Fruit fly (Drosophila melanogaster): ENCODE data around the gene Naglu.
A peak's percentile ranks its signal among the peaks of the same experiment; 100 is the strongest.

Gene Naglu

DNA sequence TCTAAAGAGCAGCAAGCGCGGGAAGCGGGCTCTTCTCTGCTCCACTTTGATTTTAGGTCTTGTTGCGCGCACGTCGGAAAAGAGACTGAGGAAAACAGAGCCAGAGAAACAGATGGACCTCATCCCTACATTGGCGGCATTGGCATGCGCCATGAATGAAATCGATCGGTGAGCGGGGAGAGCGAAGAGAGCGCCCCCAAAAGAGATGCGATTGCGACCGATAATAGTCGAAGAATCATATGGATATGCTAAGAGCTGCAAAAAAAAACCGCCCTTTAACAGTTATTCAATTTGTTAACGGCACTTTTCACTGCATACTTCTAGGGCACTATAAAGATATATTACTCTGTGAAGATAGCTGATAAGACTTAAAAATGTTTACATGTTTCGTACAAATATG, 21.8 kb upstream of the Naglu start, which contains the start of gene grk:
Gene grk (minus strand): TSS at position 87 of the 400 bp plus-strand sequence.
- no peak for TF ChIP-seq Clk (GFP tag; optimal IDR thresholded peaks at IDR 0.05)
- peak; percentile 52 for TF ChIP-seq ovo (GFP tag; optimal IDR thresholded peaks at IDR 0.05)
- no peak for TF ChIP-seq Crg-1 (GFP tag; optimal IDR thresholded peaks at IDR 0.05)
- TF ChIP-seq pad (GFP tag; optimal IDR thresholded peaks at IDR 0.05) = peak; percentile 47

- TF ChIP-seq kay (GFP tag; ENCODE audit: borderline replicate concordance) (no peak), CG33017 (tag; optimal IDR thresholded peaks at IDR 0.05) (no peak), CG7045 (GFP tag; optimal IDR thresholded peaks at IDR 0.05) (no peak), Mnt (GFP tag; optimal IDR thresholded peaks at IDR 0.05) (no peak), Crg-1 (GFP tag; optimal IDR thresholded peaks at IDR 0.05) (no peak), CG1620 (GFP tag; optimal IDR thresholded peaks at IDR 0.05) (no peak), tj (GFP tag; optimal IDR thresholded peaks at IDR 0.05) (no peak), CG5204 (GFP tag; optimal IDR thresholded peaks at IDR 0.05) (no peak), bab1 (GFP tag; optimal IDR thresholded peaks at IDR 0.05) (no peak), Hr96 (GFP tag; optimal IDR thresholded peaks at IDR 0.05) (no peak), cic (GFP tag; optimal IDR thresholded peaks at IDR 0.05) (no peak), ovo (GFP tag; optimal IDR thresholded peaks at IDR 0.05) (no peak), cnc (optimal IDR thresholded peaks at IDR 0.05) (no peak), Clk (GFP tag; optimal IDR thresholded peaks at IDR 0.05) (no peak), CG14711 (tag; optimal IDR thresholded peaks at IDR 0.05) (no peak), pad (GFP tag; optimal IDR thresholded peaks at IDR 0.05) (no peak)
These were observed 20.5 kb upstream of the Naglu start for dm6 chr2L:8432130-8432529.

DNA sequence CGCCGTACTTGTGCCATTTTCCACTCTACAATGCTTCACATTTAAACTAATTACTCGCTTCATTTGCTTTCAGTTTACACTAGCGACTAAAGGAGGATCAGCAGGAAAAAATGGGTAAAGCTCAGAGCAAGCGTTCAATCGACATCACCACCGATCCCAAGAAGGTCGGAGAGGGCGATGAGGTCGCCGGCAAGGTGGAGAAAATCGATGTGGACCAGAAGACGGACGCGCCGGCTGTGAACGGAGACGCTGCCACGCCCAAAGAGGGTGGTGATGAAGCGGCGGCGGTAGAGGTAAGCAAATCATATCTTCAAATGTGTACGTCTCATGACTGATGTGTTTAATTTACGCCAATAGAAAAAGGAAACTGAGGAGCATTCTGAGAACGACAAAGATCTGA, 15.1 kb upstream of the Naglu start:
- TF ChIP-seq Hr96 (GFP tag; optimal IDR thresholded peaks at IDR 0.05) (no peak), bab1 (GFP tag; optimal IDR thresholded peaks at IDR 0.05) (no peak), tj (GFP tag; optimal IDR thresholded peaks at IDR 0.05) (no peak), Crg-1 (GFP tag; optimal IDR thresholded peaks at IDR 0.05) (no peak)

- TF ChIP-seq Crg-1 (GFP tag; optimal IDR thresholded peaks at IDR 0.05) (no peak), pad (GFP tag; optimal IDR thresholded peaks at IDR 0.05) (no peak), CG7101 (tag; optimal IDR thresholded peaks at IDR 0.05) (no peak), tj (GFP tag; optimal IDR thresholded peaks at IDR 0.05) (peak; percentile 67), ovo (GFP tag; optimal IDR thresholded peaks at IDR 0.05) (no peak), cnc (optimal IDR thresholded peaks at IDR 0.05) (no peak), CG7045 (GFP tag; optimal IDR thresholded peaks at IDR 0.05) (no peak), CG5204 (GFP tag; optimal IDR thresholded peaks at IDR 0.05) (no peak), toe (GFP tag; optimal IDR thresholded peaks at IDR 0.05) (no peak), Mnt (GFP tag; optimal IDR thresholded peaks at IDR 0.05) (no peak), CG11617 (GFP tag; optimal IDR thresholded peaks at IDR 0.05) (no peak), cic (GFP tag; optimal IDR thresholded peaks at IDR 0.05) (no peak), kay (GFP tag; ENCODE audit: borderline replicate concordance) (peak; percentile 92), CG12768 (GFP tag; optimal IDR thresholded peaks at IDR 0.05) (no peak), CG33017 (tag; optimal IDR thresholded peaks at IDR 0.05) (peak; percentile 42), Hr96 (GFP tag; optimal IDR thresholded peaks at IDR 0.05) (no peak), bab1 (GFP tag; optimal IDR thresholded peaks at IDR 0.05) (peak; percentile 30), CG1620 (GFP tag; optimal IDR thresholded peaks at IDR 0.05) (no peak), CG14711 (tag; optimal IDR thresholded peaks at IDR 0.05) (peak; percentile 5), Clk (GFP tag; optimal IDR thresholded peaks at IDR 0.05) (no peak)
These were observed 14.5 kb upstream of the Naglu start for dm6 chr2L:8425962-8426759.

- TF ChIP-seq cic (GFP tag; optimal IDR thresholded peaks at IDR 0.05) = no peak
- TF ChIP-seq CG12768 (GFP tag; optimal IDR thresholded peaks at IDR 0.05) = no peak
- no peak for TF ChIP-seq CG33017 (tag; optimal IDR thresholded peaks at IDR 0.05)
- TF ChIP-seq bab1 (GFP tag; optimal IDR thresholded peaks at IDR 0.05) = no peak
- no peak for TF ChIP-seq toe (GFP tag; optimal IDR thresholded peaks at IDR 0.05)
- TF ChIP-seq Mnt (GFP tag; optimal IDR thresholded peaks at IDR 0.05) = no peak
- peak; percentile 36 for TF ChIP-seq kay (GFP tag; ENCODE audit: borderline replicate concordance)
- no peak for TF ChIP-seq CG14711 (tag; optimal IDR thresholded peaks at IDR 0.05)
- TF ChIP-seq ovo (GFP tag; optimal IDR thresholded peaks at IDR 0.05) = no peak
- no peak for TF ChIP-seq CG7101 (tag; optimal IDR thresholded peaks at IDR 0.05)
- no peak for TF ChIP-seq cnc (optimal IDR thresholded peaks at IDR 0.05)
- TF ChIP-seq tj (GFP tag; optimal IDR thresholded peaks at IDR 0.05) = peak; percentile 77
- TF ChIP-seq pad (GFP tag; optimal IDR thresholded peaks at IDR 0.05) = no peak
- no peak for TF ChIP-seq Crg-1 (GFP tag; optimal IDR thresholded peaks at IDR 0.05)
- no peak for TF ChIP-seq Hr96 (GFP tag; optimal IDR thresholded peaks at IDR 0.05)
- TF ChIP-seq CG11617 (GFP tag; optimal IDR thresholded peaks at IDR 0.05) = no peak
- TF ChIP-seq Clk (GFP tag; optimal IDR thresholded peaks at IDR 0.05) = no peak
These were observed 13.5 kb upstream of the Naglu start for dm6 chr2L:8425212-8425611.

DNA sequence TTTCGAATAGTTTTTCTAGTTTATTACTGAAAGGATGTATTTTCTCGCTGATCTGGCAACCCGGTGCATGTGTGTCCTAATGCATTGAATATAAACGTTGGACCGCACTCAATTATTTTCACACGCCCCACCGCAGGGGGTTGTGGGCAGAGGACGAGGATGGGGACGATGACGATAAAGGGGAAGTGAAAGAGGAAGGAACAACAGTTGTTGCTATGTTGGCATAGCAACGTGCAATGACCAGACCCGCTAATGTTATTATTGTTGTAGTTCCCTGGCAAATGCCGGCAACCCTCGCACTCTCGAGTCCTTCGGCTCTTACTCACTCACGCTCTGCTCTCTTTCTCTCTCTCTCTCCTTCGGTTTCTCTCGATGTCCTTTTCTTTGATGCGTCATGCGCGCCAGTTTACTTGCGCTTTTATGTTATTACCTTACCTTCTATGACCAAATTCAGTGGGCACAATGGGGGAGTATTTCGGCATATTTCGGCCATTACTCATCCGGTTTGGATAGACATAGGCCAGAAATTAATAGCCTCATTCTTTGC, 13.1 kb upstream of the Naglu start:
- TF ChIP-seq kay (GFP tag; ENCODE audit: borderline replicate concordance) (no peak), cnc (optimal IDR thresholded peaks at IDR 0.05) (no peak), CG7101 (tag; optimal IDR thresholded peaks at IDR 0.05) (no peak), CG1620 (GFP tag; optimal IDR thresholded peaks at IDR 0.05) (no peak), bab1 (GFP tag; optimal IDR thresholded peaks at IDR 0.05) (no peak), Crg-1 (GFP tag; optimal IDR thresholded peaks at IDR 0.05) (no peak), Mnt (GFP tag; optimal IDR thresholded peaks at IDR 0.05) (no peak), CG14711 (tag; optimal IDR thresholded peaks at IDR 0.05) (no peak), tj (GFP tag; optimal IDR thresholded peaks at IDR 0.05) (no peak), ovo (GFP tag; optimal IDR thresholded peaks at IDR 0.05) (no peak), Clk (GFP tag; optimal IDR thresholded peaks at IDR 0.05) (no peak), Hr96 (GFP tag; optimal IDR thresholded peaks at IDR 0.05) (no peak), CG12768 (GFP tag; optimal IDR thresholded peaks at IDR 0.05) (no peak)

Data from whole organism, adult.